Worm (Caenorhabditis elegans): ENCODE results near the gene C05C10.2.

C05C10.2 gene

DNA sequence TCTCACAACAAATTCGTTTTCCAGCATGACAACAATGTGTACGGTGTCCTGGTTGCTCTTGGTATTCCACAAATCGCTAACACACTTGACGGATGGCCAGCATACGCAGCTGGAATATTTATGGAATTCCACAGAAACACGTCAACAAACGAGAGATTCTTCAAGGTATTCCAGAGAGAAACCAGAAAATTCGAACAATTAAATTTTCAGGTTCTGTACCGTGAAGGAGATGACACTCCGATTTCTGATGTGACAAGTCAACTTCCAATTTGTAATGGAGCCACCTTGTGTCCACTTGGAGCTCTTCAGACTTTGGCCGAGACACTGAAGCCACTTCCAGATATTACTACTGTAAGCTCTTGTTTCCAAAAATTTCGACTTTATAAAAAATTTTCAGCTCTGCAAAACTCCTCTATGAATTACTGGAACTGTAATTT is 11.9 kb downstream of the C05C10.2 start (continued):
- TF ChIP-seq tbx-9 (tag; optimal IDR thresholded peaks at IDR 0.05; ENCODE audit: borderline replicate concordance) (no peak), madf-6 (GFP tag; IDR thresholded peaks at IDR 0.05) (no peak), mcd-1 (GFP tag; IDR thresholded peaks at IDR 0.05) (no peak), sdz-38 (tag; optimal IDR thresholded peaks at IDR 0.05) (no peak), rpc-1 (optimal IDR thresholded peaks at IDR 0.05) (no peak), rpc-1 (tag; optimal IDR thresholded peaks at IDR 0.05) (no peak), ceh-79 (tag; optimal IDR thresholded peaks at IDR 0.05) (peak; percentile 48), F39B2.1 (GFP tag; IDR thresholded peaks at IDR 0.05) (no peak), dox-1 (GFP tag; IDR thresholded peaks at IDR 0.05) (no peak), snpc-1.3 (tag; optimal IDR thresholded peaks at IDR 0.05; ENCODE audit: insufficient read depth) (no peak)

ce11 chrII:9934570-9934969 is 12.6 kb downstream of the C05C10.2 start:
- TF ChIP-seq chd-7 (tag; optimal IDR thresholded peaks at IDR 0.05), result peak; percentile 63
- no peak for TF ChIP-seq repo-1 (tag; optimal IDR thresholded peaks at IDR 0.05)
- 0 out of 2 replicates have a peak, but pooled peaks have one; percentile 10 for TF ChIP-seq Y53G8AR.9 (GFP tag; conservative IDR thresholded peaks at IDR 0.05)
- TF ChIP-seq mcd-1 (GFP tag; IDR thresholded peaks at IDR 0.05), result 0 out of 2 replicates have a peak, but pooled peaks have one; percentile 28
- peak; percentile 72; the same call in 1 of the 2 replicates for TF ChIP-seq cebp-2 (GFP tag; IDR thresholded peaks at IDR 0.05)
- TF ChIP-seq pbrm-1 (GFP tag; IDR thresholded peaks at IDR 0.05), result no peak
- TF ChIP-seq ccch-3 (GFP tag; optimal IDR thresholded peaks at IDR 0.05), result no peak
- TF ChIP-seq madf-3 (GFP tag; IDR thresholded peaks at IDR 0.05), result peak; percentile 71; the same call in 1 of the 2 replicates
- TF ChIP-seq athp-1 (tag; optimal IDR thresholded peaks at IDR 0.05), result no peak
- TF ChIP-seq ztf-18 (tag; optimal IDR thresholded peaks at IDR 0.05), result no peak
- TF ChIP-seq lir-1 (GFP tag; conservative IDR thresholded peaks at IDR 0.05), result no peak
- TF ChIP-seq ztf-3 (GFP tag; optimal IDR thresholded peaks at IDR 0.05), result no peak
- TF ChIP-seq let-607 (tag; optimal IDR thresholded peaks at IDR 0.05), result peak in 1 of 2 experiments; percentile 16
- no peak for TF ChIP-seq ets-4 (GFP tag; optimal IDR thresholded peaks at IDR 0.05)
- TF ChIP-seq aptf-3 (GFP tag; IDR thresholded peaks at IDR 0.05), result peak; percentile 69; the same call in 1 of the 2 replicates
- TF ChIP-seq hmg-1.2 (GFP tag; IDR thresholded peaks at IDR 0.05), result peak; percentile 20; the same call in 1 of the 2 replicates
- TF ChIP-seq F52B5.7 (tag; optimal IDR thresholded peaks at IDR 0.05), result peak; percentile 42
- TF ChIP-seq Y56A3A.18 (GFP tag; IDR thresholded peaks at IDR 0.05), result peak; percentile 70; the same call in 1 of the 2 replicates
- TF ChIP-seq ekl-4 (GFP tag; IDR thresholded peaks at IDR 0.05), result peak; percentile 56
- no peak for TF ChIP-seq sptf-2 (GFP tag; optimal IDR thresholded peaks at IDR 0.05)
- no peak for TF ChIP-seq ceh-27 (GFP tag; optimal IDR thresholded peaks at IDR 0.05)
- peak; percentile 49 for TF ChIP-seq zim-3 (tag; optimal IDR thresholded peaks at IDR 0.05)

DNA sequence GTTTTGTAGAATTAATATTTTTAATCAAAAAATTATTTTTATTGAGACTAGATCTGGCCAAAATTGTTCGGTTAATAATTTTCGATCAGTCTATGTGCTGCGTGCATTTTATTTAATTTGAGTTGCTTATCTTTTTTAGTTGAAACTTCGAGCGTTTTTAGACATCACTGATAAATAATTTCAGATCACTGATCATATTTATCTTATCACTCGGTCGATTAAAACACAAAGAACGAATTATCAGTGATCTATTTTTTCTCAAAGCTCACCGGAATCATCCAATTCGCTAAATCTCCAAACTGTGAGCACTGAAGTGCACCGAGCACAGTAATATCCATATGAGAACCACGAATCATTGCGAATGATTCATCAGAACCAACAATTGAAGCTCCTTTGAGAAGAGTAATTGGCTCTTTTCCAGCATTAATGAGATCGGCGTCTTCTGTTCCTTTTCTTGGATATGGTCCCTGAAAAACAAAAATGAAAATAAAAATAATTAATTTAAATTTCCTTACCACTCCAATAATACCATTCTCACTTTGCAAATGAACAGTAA is 13.1 kb downstream of the C05C10.2 start:
- TF ChIP-seq mcd-1 (GFP tag; IDR thresholded peaks at IDR 0.05) (no peak), zfh-2 (GFP tag; conservative IDR thresholded peaks at IDR 0.05) (no peak), nfyb-1 (GFP tag; IDR thresholded peaks at IDR 0.05) (0 out of 2 replicates have a peak, but pooled peaks have one; percentile 11), nhr-80 (tag; optimal IDR thresholded peaks at IDR 0.05) (peak; percentile 6), madf-10 (tag; optimal IDR thresholded peaks at IDR 0.05) (no peak), fkh-3 (tag; optimal IDR thresholded peaks at IDR 0.05) (no peak)
